Worm (Caenorhabditis elegans) whole organism, late embryonic: Measurements from ENCODE around the gene B0336.7.

Experiments
- C08G9.2 ChIP-seq: sonication (generic microtip); optimal IDR thresholded peaks from 2 replicates; lab custom pipeline; 2016; ENCODE audit warnings: mild to moderate bottlenecking, missing genetic modification characterization, moderate library complexity, missing compliant biosample characterization
- F13H6.1 ChIP-seq: sonication (generic microtip); optimal IDR thresholded peaks from 2 replicates; lab custom pipeline; 2016; ENCODE audit warnings: missing genetic modification characterization, missing compliant biosample characterization
- K02D7.2 ChIP-seq: sonication (generic microtip); optimal IDR thresholded peaks from 2 replicates; lab custom pipeline; 2017; ENCODE audit warnings: mild to moderate bottlenecking, missing genetic modification characterization, missing compliant biosample characterization
- K09A11.1 ChIP-seq: sonication (generic microtip); optimal IDR thresholded peaks from 2 replicates; lab custom pipeline; 2017; ENCODE audit warnings: antibody characterized with exemption, mild to moderate bottlenecking, missing genetic modification characterization, missing compliant biosample characterization; ENCODE audit not compliant: insufficient read depth
- ahr-1 ChIP-seq: sonication (generic microtip); optimal IDR thresholded peaks from 2 replicates; lab custom pipeline; 2016; ENCODE audit warnings: missing genetic modification characterization, missing compliant biosample characterization
- ama-1 ChIP-seq: fragments of 150-350 bp; optimal IDR thresholded peaks from 2 replicates; lab custom pipeline; 2014
- ceh-18 ChIP-seq: sonication (generic microtip); optimal IDR thresholded peaks from 2 replicates; lab custom pipeline; 2016; ENCODE audit warnings: missing genetic modification characterization, missing compliant biosample characterization
- ceh-19 ChIP-seq: fragments of 200-800 bp; sonication (Bioruptor generic); optimal IDR thresholded peaks from 2 replicates; lab custom pipeline; 2018; ENCODE audit warnings: mild to moderate bottlenecking, missing genetic modification characterization, missing compliant biosample characterization
- ceh-2 ChIP-seq: sonication (generic microtip); optimal IDR thresholded peaks from 2 replicates; lab custom pipeline; 2016; ENCODE audit warnings: missing genotype, missing genetic modification characterization, missing compliant biosample characterization
- ceh-22 ChIP-seq: sonication (generic microtip); optimal IDR thresholded peaks from 2 replicates; lab custom pipeline; 2017; ENCODE audit warnings: missing biosample characterization, missing genetic modification characterization
- ceh-24 ChIP-seq: sonication (generic microtip); optimal IDR thresholded peaks from 2 replicates; lab custom pipeline; 2016; ENCODE audit warnings: mild to moderate bottlenecking, missing genetic modification characterization, missing compliant biosample characterization
- ceh-30 ChIP-seq: fragments of 150-350 bp; optimal IDR thresholded peaks from 2 replicates; lab custom pipeline; 2014; ENCODE audit warnings: missing biosample characterization, missing genetic modification characterization
- ceh-31 ChIP-seq: sonication (generic microtip); optimal IDR thresholded peaks from 2 replicates; lab custom pipeline; 2016; ENCODE audit warnings: missing genetic modification characterization, missing compliant biosample characterization
- ceh-45 ChIP-seq: fragments of 200-800 bp; sonication (Bioruptor generic); IDR thresholded peaks from 2 replicates; pipeline ENCODE4 v1.3.6; 2022; ENCODE audit warnings: missing genetic modification reagents, missing genetic modification characterization, missing compliant biosample characterization
- ceh-48 ChIP-seq: sonication (generic microtip); optimal IDR thresholded peaks from 2 replicates; lab custom pipeline; 2016; ENCODE audit warnings: missing genetic modification characterization, inconsistent platforms, missing compliant biosample characterization
- ceh-9 ChIP-seq: sonication (generic microtip); optimal IDR thresholded peaks from 2 replicates; lab custom pipeline; 2016; ENCODE audit warnings: mild to moderate bottlenecking, missing genetic modification characterization, inconsistent platforms, missing compliant biosample characterization
- dve-1 ChIP-seq: sonication (generic microtip); optimal IDR thresholded peaks from 2 replicates; lab custom pipeline; 2017; ENCODE audit warnings: antibody characterized with exemption, mild to moderate bottlenecking, missing genetic modification characterization, missing compliant biosample characterization
- elt-2 ChIP-seq: sonication (generic microtip); optimal IDR thresholded peaks from 2 replicates; lab custom pipeline; 2016; ENCODE audit warnings: missing genetic modification reagents, missing genetic modification characterization, missing compliant biosample characterization
- ets-4 ChIP-seq: sonication (generic microtip); optimal IDR thresholded peaks from 2 replicates; lab custom pipeline; 2016; ENCODE audit warnings: missing genetic modification characterization, missing compliant biosample characterization
- eyg-1 ChIP-seq: sonication (generic microtip); optimal IDR thresholded peaks from 2 replicates; lab custom pipeline; 2016; ENCODE audit warnings: missing genotype, missing genetic modification characterization, missing compliant biosample characterization
- fax-1 ChIP-seq: sonication (generic microtip); optimal IDR thresholded peaks from 2 replicates; lab custom pipeline; 2016; ENCODE audit warnings: missing genotype, missing genetic modification characterization, missing compliant biosample characterization
- hlh-13 ChIP-seq: fragments of 200-800 bp; sonication (Bioruptor generic); optimal IDR thresholded peaks from 2 replicates; lab custom pipeline; 2018; ENCODE audit warnings: mild to moderate bottlenecking, missing genetic modification characterization, missing compliant biosample characterization
- hlh-8 ChIP-seq: sonication (generic microtip); optimal IDR thresholded peaks from 2 replicates; lab custom pipeline; 2016; ENCODE audit warnings: missing genotype, missing genetic modification characterization, missing compliant biosample characterization
- madf-2 ChIP-seq: sonication (generic microtip); optimal IDR thresholded peaks from 2 replicates; lab custom pipeline; 2017; ENCODE audit warnings: missing genetic modification characterization, missing compliant biosample characterization
- mec-3 ChIP-seq: sonication (generic microtip); optimal IDR thresholded peaks from 2 replicates; lab custom pipeline; 2016; ENCODE audit warnings: borderline replicate concordance, missing genetic modification characterization, missing compliant biosample characterization
- nfya-1 ChIP-seq: sonication (generic microtip); optimal IDR thresholded peaks from 2 replicates; lab custom pipeline; 2017; ENCODE audit warnings: missing genetic modification characterization, mild to moderate bottlenecking, missing compliant biosample characterization, antibody characterized with exemption, moderate library complexity
- nhr-232 ChIP-seq: sonication (generic microtip); optimal IDR thresholded peaks from 2 replicates; lab custom pipeline; 2016; ENCODE audit warnings: missing genetic modification characterization, missing compliant biosample characterization
- npax-4 ChIP-seq: sonication (generic microtip); optimal IDR thresholded peaks from 2 replicates; lab custom pipeline; 2016; ENCODE audit warnings: missing genetic modification characterization, missing compliant biosample characterization
- odd-2 ChIP-seq: sonication (generic microtip); optimal IDR thresholded peaks from 2 replicates; lab custom pipeline; 2017; ENCODE audit warnings: antibody characterized with exemption, mild to moderate bottlenecking, missing genetic modification characterization, missing compliant biosample characterization
- pha-4 ChIP-seq: fragments of 150-350 bp; optimal IDR thresholded peaks from 2 replicates; lab custom pipeline; 2018; ENCODE audit warnings: missing biosample characterization, missing genetic modification reagents, missing genetic modification characterization
- sdc-2 ChIP-seq: sonication (generic microtip); optimal IDR thresholded peaks from 2 replicates; lab custom pipeline; 2016; ENCODE audit warnings: missing genotype, missing genetic modification characterization, missing compliant biosample characterization
- sox-4 ChIP-seq: sonication (generic microtip); optimal IDR thresholded peaks from 2 replicates; lab custom pipeline; 2017; ENCODE audit warnings: mild to moderate bottlenecking, missing genetic modification characterization, inconsistent platforms, missing compliant biosample characterization
- syd-9 ChIP-seq: sonication (generic microtip); optimal IDR thresholded peaks from 2 replicates; lab custom pipeline; 2016; ENCODE audit warnings: mild to moderate bottlenecking, missing genetic modification characterization, moderate library complexity, missing compliant biosample characterization
- tbx-2 ChIP-seq: sonication (generic microtip); optimal IDR thresholded peaks from 2 replicates; lab custom pipeline; 2016; ENCODE audit warnings: missing genetic modification characterization, missing compliant biosample characterization
- tbx-7 ChIP-seq: sonication (generic microtip); optimal IDR thresholded peaks from 2 replicates; lab custom pipeline; 2016; ENCODE audit warnings: missing genotype, missing genetic modification characterization, missing compliant biosample characterization
- ttx-3 ChIP-seq: sonication (generic microtip); optimal IDR thresholded peaks from 2 replicates; lab custom pipeline; 2016; ENCODE audit warnings: missing genetic modification reagents, missing genetic modification characterization, missing compliant biosample characterization
- unc-55 ChIP-seq: sonication (generic microtip); optimal IDR thresholded peaks from 2 replicates; lab custom pipeline; 2017; ENCODE audit warnings: missing biosample characterization, missing genetic modification reagents, missing genetic modification characterization
- zip-5 ChIP-seq: sonication (generic microtip); optimal IDR thresholded peaks from 2 replicates; lab custom pipeline; 2016; ENCODE audit warnings: missing genetic modification characterization, missing compliant biosample characterization
- ztf-16 ChIP-seq: sonication (generic microtip); optimal IDR thresholded peaks from 2 replicates; lab custom pipeline; 2017; ENCODE audit warnings: missing genetic modification characterization, missing compliant biosample characterization

The B0336.7 gene

ce11 chrIII:5663521-5663920, 33.6 kb downstream of the B0336.7 start:
- TF ChIP-seq ceh-24 (tag; lab: Kevin White, UChicago) (no peak), madf-2 (tag; lab: Kevin White, UChicago) (no peak), zip-5 (tag; lab: Kevin White, UChicago) (no peak), dve-1 (tag; lab: Kevin White, UChicago) (no peak), pha-4 (tag; lab: Kevin White, UChicago) (no peak), ceh-48 (no peak), ttx-3 (no peak), ceh-45 (GFP tag; lab: Robert Waterston, UW) (no peak), ceh-9 (no peak), tbx-2 (tag; lab: Kevin White, UChicago) (no peak), C08G9.2 (tag; lab: Kevin White, UChicago) (no peak), ceh-30 (tag; lab: Kevin White, UChicago) (no peak), ets-4 (tag; lab: Kevin White, UChicago) (no peak), syd-9 (no peak), hlh-8 (no peak), sdc-2 (tag; lab: Kevin White, UChicago) (no peak), tbx-7 (tag; lab: Kevin White, UChicago) (no peak)

- TF ChIP-seq ceh-19 (no peak), elt-2 (tag; lab: Kevin White, UChicago) (peak; percentile 37)
Observed at ce11 chrIII:5660976-5661375, 36.2 kb downstream of the B0336.7 start, which contains the start of gene F54E7.6. Gene F54E7.6 (minus strand): TSS chrIII:5661085.

DNA sequence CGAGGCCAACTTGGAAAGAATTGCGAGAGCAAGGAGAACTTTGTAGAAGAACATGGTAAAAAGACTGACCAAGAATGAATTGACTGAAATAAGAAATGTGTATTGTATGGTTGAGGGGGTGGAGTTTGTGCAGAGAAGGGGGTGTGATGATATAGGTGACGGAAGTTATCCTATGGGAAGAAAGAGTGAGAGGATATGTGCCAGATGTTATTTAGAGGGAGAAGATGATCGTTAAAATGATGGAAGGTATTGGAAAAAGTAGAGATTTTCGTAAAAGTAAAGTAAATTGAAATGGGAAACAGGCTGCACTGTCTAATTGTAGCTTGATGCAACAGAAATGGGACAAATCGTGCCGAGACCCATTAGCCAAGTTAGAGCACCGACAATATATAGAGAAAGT, 40.2 kb downstream of the B0336.7 start, which contains the start of gene sdz-21:
sdz-21 (minus strand) TSS at position 101 of the 400 bp plus-strand sequence.
- TF ChIP-seq fax-1 (tag; lab: Kevin White, UChicago) (no peak), K09A11.1 (tag; lab: Kevin White, UChicago) (no peak), K02D7.2 (tag; lab: Kevin White, UChicago) (no peak), nhr-232 (tag; lab: Kevin White, UChicago) (no peak), ama-1 (no peak), hlh-13 (GFP tag; lab: Kevin White, UChicago) (no peak), ceh-22 (no peak), nfya-1 (tag; lab: Kevin White, UChicago) (no peak), ceh-18 (tag; lab: Kevin White, UChicago) (no peak), unc-55 (no peak), ztf-16 (tag; lab: Kevin White, UChicago) (no peak), ets-4 (tag; lab: Kevin White, UChicago) (no peak), sox-4 (tag; lab: Kevin White, UChicago) (no peak), zip-5 (tag; lab: Kevin White, UChicago) (no peak), mec-3 (tag; lab: Kevin White, UChicago) (no peak)
- TF ChIP-seq, all 69 proteins: peak for 0

ce11 chrIII:5653692-5654105, 43.5 kb downstream of the B0336.7 start:
- TF ChIP-seq ceh-31 (tag; lab: Kevin White, UChicago) (no peak), fax-1 (tag; lab: Kevin White, UChicago) (no peak), ahr-1 (tag; lab: Kevin White, UChicago) (no peak), ama-1 (no peak), hlh-13 (GFP tag; lab: Kevin White, UChicago) (no peak), ceh-2 (tag; lab: Kevin White, UChicago) (no peak), ceh-22 (no peak), npax-4 (tag; lab: Kevin White, UChicago) (no peak), zip-5 (tag; lab: Kevin White, UChicago) (no peak), ttx-3 (no peak), eyg-1 (no peak), odd-2 (tag; lab: Kevin White, UChicago) (no peak), ets-4 (tag; lab: Kevin White, UChicago) (no peak), ceh-18 (tag; lab: Kevin White, UChicago) (no peak), ceh-45 (GFP tag; lab: Robert Waterston, UW) (no peak), ceh-48 (no peak), F13H6.1 (tag; lab: Kevin White, UChicago) (no peak), C08G9.2 (tag; lab: Kevin White, UChicago) (no peak), mec-3 (tag; lab: Kevin White, UChicago) (no peak), sdc-2 (tag; lab: Kevin White, UChicago) (no peak)
